Worm (Caenorhabditis elegans) whole organism, young adult: Measurements from ENCODE around the gene plk-3.

Source experiments
- D2030.7 ChIP-seq: fragments of 200-800 bp; sonication (Bioruptor generic); IDR thresholded peaks from 2 replicates; pipeline ENCODE4 v1.3.6; 2022; ENCODE audit warnings: missing genetic modification reagents, missing genetic modification characterization, missing compliant biosample characterization
- F23B12.7 ChIP-seq: sonication (generic microtip); optimal IDR thresholded peaks from 2 replicates; lab custom pipeline; 2017; ENCODE audit warnings: missing genetic modification characterization, mild to moderate bottlenecking, missing compliant biosample characterization, antibody characterized with exemption, moderate library complexity; ENCODE audit not compliant: insufficient read depth
- F37B4.10 ChIP-seq: fragments of 200-800 bp; sonication (Bioruptor generic); IDR thresholded peaks from 2 replicates; pipeline ENCODE4 v1.3.6; 2022; ENCODE audit warnings: missing genetic modification characterization, missing compliant biosample characterization
- F52B5.7 ChIP-seq: sonication (generic microtip); optimal IDR thresholded peaks from 2 replicates; lab custom pipeline; 2016; ENCODE audit warnings: mild to moderate bottlenecking, missing genetic modification characterization, missing compliant biosample characterization
- F57C9.4 ChIP-seq: sonication (generic microtip); optimal IDR thresholded peaks from 2 replicates; lab custom pipeline; 2017; ENCODE audit warnings: mild to moderate bottlenecking, missing genetic modification characterization, missing compliant biosample characterization
- T07F8.4 ChIP-seq: sonication (generic microtip); optimal IDR thresholded peaks from 2 replicates; lab custom pipeline; 2016; ENCODE audit warnings: mild to moderate bottlenecking, missing genetic modification characterization, moderate library complexity, missing compliant biosample characterization
- Y56A3A.18 ChIP-seq: fragments of 200-800 bp; sonication (Bioruptor generic); IDR thresholded peaks from 2 replicates; pipeline ENCODE4 v1.3.6; 2022; ENCODE audit warnings: missing genetic modification reagents, missing genetic modification characterization, missing compliant biosample characterization
- akir-1 ChIP-seq: fragments of 200-800 bp; sonication (Bioruptor generic); optimal IDR thresholded peaks from 2 replicates; lab custom pipeline; 2018; ENCODE audit warnings: mild to moderate bottlenecking, missing genetic modification characterization, moderate library complexity, missing compliant biosample characterization
- aptf-2 ChIP-seq: fragments of 200-800 bp; sonication (Bioruptor generic); conservative IDR thresholded peaks from 2 replicates; pipeline ENCODE4 v1.3.6; 2022; ENCODE audit warnings: missing genetic modification reagents, missing genetic modification characterization, missing compliant biosample characterization
- athp-1 ChIP-seq: sonication (generic microtip); optimal IDR thresholded peaks from 2 replicates; lab custom pipeline; 2017; ENCODE audit warnings: mild to moderate bottlenecking, missing genetic modification characterization, missing compliant biosample characterization
- attf-3 ChIP-seq: fragments of 200-800 bp; sonication (Bioruptor generic); conservative IDR thresholded peaks from 2 replicates; pipeline ENCODE4 v1.3.6; 2022; ENCODE audit warnings: missing genetic modification reagents, missing genetic modification characterization, missing compliant biosample characterization
- cebp-1 ChIP-seq, 2 experiments: fragments of 200-800 bp in 1 of 2; sonication (Bioruptor generic) in 1 of 2; sonication (generic microtip) in 1 of 2; IDR thresholded peaks in 1 of 2; optimal IDR thresholded peaks in 1 of 2; 2 replicates each; pipeline versions ENCODE4 v1.3.6 to Lab custom; 2017 to 2022; ENCODE audit warnings: missing compliant biosample characterization in 2 of 2, missing genetic modification characterization in 2 of 2, mild to moderate bottlenecking in 1 of 2, missing genetic modification reagents in 1 of 2, moderate library complexity in 1 of 2
- cebp-2 ChIP-seq: fragments of 200-800 bp; sonication (Bioruptor generic); IDR thresholded peaks from 2 replicates; pipeline ENCODE4 v1.3.6; 2022; ENCODE audit warnings: missing genetic modification characterization, missing compliant biosample characterization
- ceh-100 ChIP-seq: fragments of 200-800 bp; sonication (Bioruptor generic); IDR thresholded peaks from 2 replicates; pipeline ENCODE4 v1.3.6; 2022; ENCODE audit warnings: missing genetic modification reagents, missing genetic modification characterization, missing compliant biosample characterization
- ceh-27 ChIP-seq: fragments of 200-800 bp; sonication (Bioruptor generic); optimal IDR thresholded peaks from 2 replicates; lab custom pipeline; 2018; ENCODE audit warnings: mild to moderate bottlenecking, missing genetic modification characterization, moderate library complexity, missing compliant biosample characterization
- ceh-58 ChIP-seq: fragments of 200-800 bp; sonication (Bioruptor generic); IDR thresholded peaks from 2 replicates; pipeline ENCODE4 v1.3.6; 2022; ENCODE audit warnings: missing genetic modification characterization, missing compliant biosample characterization
- dox-1 ChIP-seq: fragments of 200-800 bp; sonication (Bioruptor generic); IDR thresholded peaks from 2 replicates; pipeline ENCODE4 v1.3.6; 2022; ENCODE audit warnings: missing genetic modification reagents, missing genetic modification characterization, missing compliant biosample characterization
- dpff-1 ChIP-seq: sonication (generic microtip); optimal IDR thresholded peaks from 2 replicates; lab custom pipeline; 2017; ENCODE audit warnings: mild to moderate bottlenecking, missing genetic modification characterization, missing compliant biosample characterization
- egrh-3 ChIP-seq: fragments of 200-800 bp; sonication (Bioruptor generic); IDR thresholded peaks from 2 replicates; pipeline ENCODE4 v1.3.6; 2022; ENCODE audit warnings: missing genetic modification reagents, missing genetic modification characterization, missing compliant biosample characterization
- ekl-4 ChIP-seq: fragments of 200-800 bp; sonication (Bioruptor generic); IDR thresholded peaks from 2 replicates; pipeline ENCODE4 v1.3.6; 2022; ENCODE audit warnings: missing genetic modification reagents, missing genetic modification characterization, missing compliant biosample characterization
- hlh-12 ChIP-seq: sonication (generic microtip); optimal IDR thresholded peaks from 2 replicates; lab custom pipeline; 2016; ENCODE audit warnings: missing genetic modification characterization, missing compliant biosample characterization
- hmg-1.2 ChIP-seq: fragments of 200-800 bp; sonication (Bioruptor generic); IDR thresholded peaks from 2 replicates; pipeline ENCODE4 v1.3.6; 2022; ENCODE audit warnings: missing genetic modification reagents, missing genetic modification characterization, missing compliant biosample characterization
- hmg-20 ChIP-seq: fragments of 200-800 bp; sonication (Bioruptor generic); IDR thresholded peaks from 2 replicates; pipeline ENCODE4 v1.3.6; 2022; ENCODE audit warnings: missing genetic modification reagents, missing genetic modification characterization, missing compliant biosample characterization
- hsf-1 ChIP-seq: fragments of 200-800 bp; sonication (Bioruptor generic); IDR thresholded peaks from 2 replicates; pipeline ENCODE4 v1.3.6; 2022; ENCODE audit warnings: missing genetic modification reagents, missing genetic modification characterization, missing compliant biosample characterization
- lin-35 ChIP-seq, 3 experiments: fragments of 150-350 bp in 2 of 3; sonication (generic microtip) in 1 of 3; optimal IDR thresholded peaks; 2 replicates each; lab custom pipeline; 2014 to 2018; ENCODE audit warnings: missing biosample characterization in 3 of 3, missing genetic modification characterization in 3 of 3, missing genetic modification reagents in 3 of 3
- lin-54 ChIP-seq: fragments of 200-800 bp; sonication (Bioruptor generic); optimal IDR thresholded peaks from 2 replicates; lab custom pipeline; 2018; ENCODE audit warnings: mild to moderate bottlenecking, missing genetic modification characterization, missing compliant biosample characterization
- madf-6 ChIP-seq: fragments of 200-800 bp; sonication (Bioruptor generic); IDR thresholded peaks from 2 replicates; pipeline ENCODE4 v1.3.6; 2022; ENCODE audit warnings: missing genetic modification reagents, missing genetic modification characterization, missing compliant biosample characterization
- madf-8 ChIP-seq: fragments of 200-800 bp; sonication (Bioruptor generic); conservative IDR thresholded peaks from 2 replicates; pipeline ENCODE4 v1.3.6; 2022; ENCODE audit warnings: missing genetic modification reagents, missing genetic modification characterization, missing compliant biosample characterization
- mcd-1 ChIP-seq: fragments of 200-800 bp; sonication (Bioruptor generic); IDR thresholded peaks from 2 replicates; pipeline ENCODE4 v1.3.6; 2022; ENCODE audit warnings: missing genetic modification reagents, missing genetic modification characterization, missing compliant biosample characterization
- mes-4 ChIP-seq: sonication (generic microtip); optimal IDR thresholded peaks from 2 replicates; lab custom pipeline; 2016; ENCODE audit warnings: missing genotype, missing genetic modification characterization, missing compliant biosample characterization
- nhr-90 ChIP-seq: sonication (generic microtip); optimal IDR thresholded peaks from 2 replicates; lab custom pipeline; 2016; ENCODE audit warnings: missing genotype, mild to moderate bottlenecking, missing genetic modification characterization, missing compliant biosample characterization
- pbrm-1 ChIP-seq: fragments of 200-800 bp; sonication (Bioruptor generic); IDR thresholded peaks from 2 replicates; pipeline ENCODE4 v1.3.6; 2022; ENCODE audit warnings: missing genetic modification reagents, missing genetic modification characterization, missing compliant biosample characterization
- rpc-1 ChIP-seq, 2 experiments: fragments of 150-350 bp in 1 of 2; sonication (generic microtip) in 1 of 2; optimal IDR thresholded peaks; 2 replicates each; lab custom pipeline; 2014 to 2018; ENCODE audit warnings: missing biosample characterization in 1 of 2, missing genetic modification characterization in 1 of 2, missing genetic modification reagents in 1 of 2, missing genotype in 1 of 2
- snpc-3.4 ChIP-seq: sonication (generic microtip); optimal IDR thresholded peaks from 2 replicates; lab custom pipeline; 2017; ENCODE audit warnings: missing genetic modification characterization, mild to moderate bottlenecking, missing compliant biosample characterization, antibody characterized with exemption, moderate library complexity, missing genotype, missing genetic modification reagents
- snpc-4 ChIP-seq, 5 experiments: fragments of 150-350 bp in 1 of 5; sonication (generic microtip) in 4 of 5; optimal IDR thresholded peaks; 2 replicates each; lab custom pipeline; 2014 to 2018; ENCODE audit warnings: missing genetic modification characterization in 5 of 5, missing biosample characterization in 3 of 5, antibody characterized with exemption in 2 of 5, mild to moderate bottlenecking in 2 of 5, missing compliant biosample characterization in 2 of 5, missing genotype in 2 of 5, moderate library complexity in 2 of 5, missing genetic modification reagents in 1 of 5
- somi-1 ChIP-seq: fragments of 200-800 bp; sonication (Bioruptor generic); optimal IDR thresholded peaks from 2 replicates; lab custom pipeline; 2018; ENCODE audit warnings: mild to moderate bottlenecking, missing genetic modification characterization, missing compliant biosample characterization
- tbp1 ChIP-seq: fragments of 200-800 bp; sonication (Bioruptor generic); optimal IDR thresholded peaks from 2 replicates; lab custom pipeline; 2018; ENCODE audit warnings: mild to moderate bottlenecking, missing genetic modification characterization, missing compliant biosample characterization
- xnd-1 ChIP-seq: sonication (generic microtip); optimal IDR thresholded peaks from 2 replicates; lab custom pipeline; 2016; ENCODE audit warnings: missing genotype, missing genetic modification reagents, missing genetic modification characterization, missing compliant biosample characterization
- zfh-2 ChIP-seq: fragments of 200-800 bp; sonication (Bioruptor generic); conservative IDR thresholded peaks from 2 replicates; pipeline ENCODE4 v1.3.6; 2022; ENCODE audit warnings: missing genetic modification reagents, missing genetic modification characterization, missing compliant biosample characterization
- zim-3 ChIP-seq: sonication (generic microtip); optimal IDR thresholded peaks from 2 replicates; lab custom pipeline; 2017; ENCODE audit warnings: mild to moderate bottlenecking, missing genetic modification characterization, moderate library complexity, missing compliant biosample characterization
- ztf-18 ChIP-seq: sonication (generic microtip); optimal IDR thresholded peaks from 2 replicates; lab custom pipeline; 2016; ENCODE audit warnings: missing genotype, mild to moderate bottlenecking, missing genetic modification characterization, missing compliant biosample characterization
- ztf-22 ChIP-seq: fragments of 200-800 bp; sonication (Bioruptor generic); optimal IDR thresholded peaks from 2 replicates; lab custom pipeline; 2018; ENCODE audit warnings: mild to moderate bottlenecking, missing genetic modification characterization, moderate library complexity, missing compliant biosample characterization
- ztf-25 ChIP-seq: fragments of 200-800 bp; sonication (Bioruptor generic); IDR thresholded peaks from 2 replicates; pipeline ENCODE4 v1.3.6; 2022; ENCODE audit warnings: missing genetic modification reagents, missing genetic modification characterization, missing compliant biosample characterization

The plk-3 gene

DNA sequence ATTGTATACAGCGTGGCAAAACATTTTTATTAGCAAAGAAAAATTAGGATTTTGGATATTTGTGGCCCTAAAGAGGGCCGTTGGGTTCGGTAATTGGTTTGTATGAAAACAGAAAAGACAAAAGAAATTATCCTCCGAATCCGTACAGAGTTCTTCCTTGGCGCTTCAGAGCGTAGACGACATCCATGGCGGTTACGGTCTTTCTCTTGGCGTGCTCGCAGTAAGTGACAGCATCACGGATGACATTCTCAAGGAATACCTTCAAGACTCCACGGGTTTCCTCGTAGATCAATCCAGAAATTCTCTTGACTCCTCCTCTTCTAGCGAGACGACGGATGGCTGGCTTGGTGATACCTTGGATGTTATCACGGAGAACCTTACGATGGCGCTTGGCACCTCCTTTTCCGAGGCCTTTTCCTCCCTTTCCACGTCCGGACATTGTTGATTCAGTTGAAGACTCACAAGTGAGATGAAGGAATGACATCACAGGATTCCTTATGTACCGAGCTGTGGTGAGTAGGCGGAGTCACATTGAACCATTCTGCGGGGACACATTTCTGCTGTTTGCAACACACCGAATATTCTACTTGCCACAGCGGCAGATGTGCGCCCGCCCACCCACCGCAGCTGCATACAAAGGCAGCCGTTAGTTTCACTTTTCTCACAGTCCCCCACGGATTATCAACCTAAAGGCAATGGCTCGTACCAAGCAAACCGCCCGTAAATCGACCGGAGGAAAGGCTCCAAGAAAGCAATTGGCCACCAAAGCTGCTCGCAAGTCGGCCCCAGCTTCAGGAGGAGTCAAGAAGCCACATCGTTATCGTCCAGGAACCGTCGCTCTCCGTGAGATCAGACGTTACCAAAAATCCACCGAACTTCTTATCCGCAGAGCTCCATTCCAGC lies 14.8 kb upstream of the plk-3 start, which contains the start of the genes his-60 and his-59 (continued):
- TF ChIP-seq zfh-2 (GFP tag; lab: Robert Waterston, UW) (no peak; the same call in 1 of the 2 replicates), cebp-1 (GFP tag; IDR thresholded peaks at IDR 0.05; lab: Robert Waterston, UW) (no peak), cebp-1 (tag; optimal IDR thresholded peaks at IDR 0.05; lab: Kevin White, UChicago) (peak; percentile 55), attf-3 (GFP tag; lab: Robert Waterston, UW) (0 out of 2 replicates have a peak, but pooled peaks have one; percentile 7), madf-6 (GFP tag; lab: Robert Waterston, UW) (peak; percentile 72), lin-54 (GFP tag; lab: Kevin White, UChicago) (peak; percentile 44), snpc-4 (GFP tag; optimal IDR thresholded peaks at IDR 0.05; lab: Kevin White, UChicago) (peak; percentile 35), snpc-4 (tag; optimal IDR thresholded peaks at IDR 0.05; lab: Kevin White, UChicago) (peak; percentile 4 to 64 (median 48)), somi-1 (GFP tag; lab: Kevin White, UChicago) (no peak), pbrm-1 (GFP tag; lab: Robert Waterston, UW) (peak; percentile 69; the same call in 1 of the 2 replicates), D2030.7 (GFP tag; lab: Robert Waterston, UW) (peak; percentile 39; the same call in 1 of the 2 replicates), F23B12.7 (no peak), tbp1 (GFP tag; lab: Kevin White, UChicago) (peak; percentile 67), akir-1 (GFP tag; lab: Kevin White, UChicago) (no peak), rpc-1 (optimal IDR thresholded peaks at IDR 0.05; lab: Kevin White, UChicago) (no peak), rpc-1 (tag; optimal IDR thresholded peaks at IDR 0.05; lab: Kevin White, UChicago) (no peak), madf-8 (GFP tag; lab: Robert Waterston, UW) (no peak; the same call in 1 of the 2 replicates), hmg-1.2 (GFP tag; lab: Robert Waterston, UW) (peak; percentile 41; the same call in 1 of the 2 replicates), ztf-18 (tag; lab: Kevin White, UChicago) (peak; percentile 35), mes-4 (tag; lab: Kevin White, UChicago) (peak; percentile 48), snpc-3.4 (peak; percentile 51), ekl-4 (GFP tag; lab: Robert Waterston, UW) (peak; percentile 64; the same call in 1 of the 2 replicates), ceh-58 (GFP tag; lab: Robert Waterston, UW) (0 out of 2 replicates have a peak, but pooled peaks have one; percentile 38), Y56A3A.18 (GFP tag; lab: Robert Waterston, UW) (no peak), F37B4.10 (GFP tag; lab: Robert Waterston, UW) (peak; percentile 61; the same call in 1 of the 2 replicates), aptf-2 (0 out of 2 replicates have a peak, but pooled peaks have one; percentile 12), F52B5.7 (tag; lab: Kevin White, UChicago) (peak; percentile 12), ztf-25 (GFP tag; lab: Robert Waterston, UW) (peak; percentile 28; the same call in 1 of the 2 replicates), T07F8.4 (tag; lab: Kevin White, UChicago) (peak; percentile 31), xnd-1 (tag; lab: Kevin White, UChicago) (peak; percentile 20), cebp-2 (GFP tag; lab: Robert Waterston, UW) (0 out of 2 replicates have a peak, but pooled peaks have one; percentile 58), hmg-20 (GFP tag; lab: Robert Waterston, UW) (no peak), ztf-22 (GFP tag; lab: Kevin White, UChicago) (no peak), nhr-90 (tag; lab: Kevin White, UChicago) (peak; percentile 51), ceh-100 (GFP tag; lab: Robert Waterston, UW) (no peak; the same call in 1 of the 2 replicates), athp-1 (tag; lab: Kevin White, UChicago) (peak; percentile 48), zim-3 (tag; lab: Kevin White, UChicago) (peak; percentile 59), dox-1 (GFP tag; lab: Robert Waterston, UW) (peak; percentile 93), egrh-3 (peak; percentile 51), F57C9.4 (tag; lab: Kevin White, UChicago) (no peak), hsf-1 (GFP tag; lab: Robert Waterston, UW) (peak; percentile 13), ceh-27 (GFP tag; lab: Kevin White, UChicago) (peak; percentile 13), mcd-1 (peak; percentile 40; the same call in 1 of the 2 replicates), hlh-12 (no peak), lin-35 (GFP tag; optimal IDR thresholded peaks at IDR 0.05; lab: Kevin White, UChicago) (no peak), dpff-1 (tag; lab: Kevin White, UChicago) (no peak)
